Fruit fly (Drosophila melanogaster) whole organism, embryonic: ENCODE results near the gene vkg.

Source experiments
- GATAe ChIP-seq: fragments of 200-800 bp; sonication (Bioruptor generic); conservative IDR thresholded peaks from 2 replicates; pipeline ENCODE4 v1.3.6; 2022; ENCODE audit warnings: missing biosample characterization, missing genetic modification characterization
- abd-A ChIP-seq: fragments of 200-800 bp; sonication (Bioruptor generic); optimal IDR thresholded peaks from 3 replicates; lab custom pipeline; 2019; ENCODE audit warnings: missing biosample characterization, mild to moderate bottlenecking, missing genetic modification characterization, moderate library complexity
- ftz-f1 ChIP-seq: fragments of 200-800 bp; sonication (Bioruptor generic); optimal IDR thresholded peaks from 2 replicates; lab custom pipeline; 2016; ENCODE audit warnings: missing biosample characterization, missing genetic modification characterization
- h ChIP-seq: fragments of >200 bp; optimal IDR thresholded peaks from 2 replicates; lab custom pipeline; 2017
- pita ChIP-seq: fragments of 200-800 bp; sonication (Bioruptor generic); optimal IDR thresholded peaks from 2 replicates; lab custom pipeline; 2017; ENCODE audit warnings: missing biosample characterization, mild to moderate bottlenecking, missing genetic modification characterization
- zfh2 ChIP-seq: fragments of 200-800 bp; sonication (Bioruptor generic); optimal IDR thresholded peaks from 2 replicates; lab custom pipeline; 2016; ENCODE audit warnings: missing biosample characterization, missing genetic modification characterization

DNA sequence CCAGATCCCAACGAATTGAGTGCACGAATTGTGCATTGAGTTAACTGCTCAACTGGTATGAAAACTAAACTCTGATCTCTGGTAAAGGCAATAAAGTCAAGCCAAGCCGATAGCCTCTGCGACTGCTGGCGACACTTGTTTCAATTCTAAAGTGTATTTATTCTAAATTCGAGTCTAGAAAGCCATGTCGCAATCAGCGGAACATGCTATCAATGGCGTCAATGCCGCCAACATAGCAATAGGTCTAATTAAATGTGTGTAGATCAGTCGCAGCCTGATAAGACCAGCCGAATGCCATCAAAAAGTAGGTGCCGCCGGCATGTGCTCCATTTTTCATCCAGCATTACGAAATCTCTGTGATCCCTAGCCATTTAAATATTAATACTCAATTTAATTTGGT lies 2.4 kb downstream of the vkg start:
- no peak for TF ChIP-seq abd-A (tag; lab: Kevin White, UChicago)
- no peak for TF ChIP-seq ftz-f1 (GFP tag; lab: Kevin White, UChicago)
- TF ChIP-seq zfh2 (GFP tag; lab: Kevin White, UChicago), result no peak
- no peak for TF ChIP-seq h
- TF ChIP-seq pita, result no peak
- TF ChIP-seq GATAe, result no peak
